Worm (Caenorhabditis elegans): ENCODE results near the gene nhr-227.

nhr-227 gene

DNA sequence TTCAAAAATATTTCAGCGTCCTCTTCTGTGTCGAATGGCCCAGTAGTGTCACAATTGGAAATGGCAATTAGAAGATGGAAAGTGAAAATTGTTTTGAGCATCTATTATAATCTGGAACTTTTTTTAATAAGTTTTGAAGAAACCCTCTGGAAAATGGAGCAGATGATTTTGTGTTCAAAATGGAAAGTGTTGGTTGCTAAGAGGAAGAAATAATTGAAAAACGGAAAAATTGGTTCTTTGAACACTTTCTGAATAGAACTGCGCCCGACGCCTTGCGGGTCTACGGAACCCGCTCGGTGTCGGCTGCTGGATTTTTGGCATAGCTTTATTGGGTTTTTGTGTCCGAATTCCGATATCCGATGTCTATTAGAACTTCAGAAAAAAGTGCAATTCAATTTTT, 50.9 kb downstream of the nhr-227 start, which contains the start of gene irld-28:
irld-28 (minus strand) TSS at position 101 of the 400 bp plus-strand sequence.
- TF ChIP-seq fos-1 (tag; optimal IDR thresholded peaks at IDR 0.05) = no peak
- no peak for TF ChIP-seq nhr-77 (tag; optimal IDR thresholded peaks at IDR 0.05)
- no peak for TF ChIP-seq nfya-1 (tag; optimal IDR thresholded peaks at IDR 0.05; ENCODE audit: insufficient read depth)
- TF ChIP-seq nhr-12 (tag; optimal IDR thresholded peaks at IDR 0.05) = no peak
- TF ChIP-seq unc-62 (GFP tag; optimal IDR thresholded peaks at IDR 0.05) = no peak
- no peak for TF ChIP-seq lin-39 (tag; optimal IDR thresholded peaks at IDR 0.05)
- TF ChIP-seq nhr-43 (tag; optimal IDR thresholded peaks at IDR 0.05; ENCODE audit: poor library complexity, severe bottlenecking) = no peak
- TF ChIP-seq ceh-28 (tag; optimal IDR thresholded peaks at IDR 0.05) = no peak
- no peak for TF ChIP-seq fkh-10 (GFP tag; optimal IDR thresholded peaks at IDR 0.05)
- no peak for TF ChIP-seq mdl-1 (tag; optimal IDR thresholded peaks at IDR 0.05)
- no peak for TF ChIP-seq elt-3 (tag; optimal IDR thresholded peaks at IDR 0.05)
- TF ChIP-seq eor-1 (tag; optimal IDR thresholded peaks at IDR 0.05) = no peak
- no peak for TF ChIP-seq ceh-82 (tag; optimal IDR thresholded peaks at IDR 0.05)
- no peak for TF ChIP-seq jun-1 (tag; optimal IDR thresholded peaks at IDR 0.05)
- TF ChIP-seq ztf-11 (tag; optimal IDR thresholded peaks at IDR 0.05) = no peak
- TF ChIP-seq nhr-67 (tag; optimal IDR thresholded peaks at IDR 0.05) = no peak
- no peak for TF ChIP-seq R02D3.7 (tag; optimal IDR thresholded peaks at IDR 0.05)

Data from whole organism, L3 larva.